Fruit fly (Drosophila melanogaster) whole organism: ENCODE measurements around the gene Npc2h.

Experiments
- CG8478 ChIP-seq: fragments of >200 bp; optimal IDR thresholded peaks from 2 replicates; lab custom pipeline; 2018; ENCODE audit warnings: inconsistent platforms
- Dll ChIP-seq: fragments of >200 bp; optimal IDR thresholded peaks from 2 replicates; lab custom pipeline; 2017
- EcR ChIP-seq, 2 experiments: fragments of >200 bp; optimal IDR thresholded peaks; 2 replicates each; lab custom pipeline; 2017; ENCODE audit warnings: missing biosample characterization in 2 of 2, missing genetic modification characterization in 2 of 2, missing genetic modification reagents in 2 of 2
- psq ChIP-seq: fragments of >200 bp; optimal IDR thresholded peaks from 2 replicates; lab custom pipeline; 2017
- usp ChIP-seq: fragments of >200 bp; optimal IDR thresholded peaks from 2 replicates; lab custom pipeline; 2017; ENCODE audit warnings: missing biosample characterization, missing genetic modification characterization, mixed read lengths

- TF ChIP-seq psq (lab: Kevin White, UChicago) (no peak), Dll (lab: Kevin White, UChicago) (no peak), usp (GFP tag; lab: Kevin White, UChicago) (no peak), EcR (GFP tag; optimal IDR thresholded peaks at IDR 0.05; lab: Kevin White, UChicago) (no peak), CG8478 (lab: Kevin White, UChicago) (no peak)
Observed at dm6 chr3R:30766922-30767504, 20.9 kb upstream of the Npc2h start.
